Worm (Caenorhabditis elegans): ENCODE data around the gene F53B7.7.

DNA sequence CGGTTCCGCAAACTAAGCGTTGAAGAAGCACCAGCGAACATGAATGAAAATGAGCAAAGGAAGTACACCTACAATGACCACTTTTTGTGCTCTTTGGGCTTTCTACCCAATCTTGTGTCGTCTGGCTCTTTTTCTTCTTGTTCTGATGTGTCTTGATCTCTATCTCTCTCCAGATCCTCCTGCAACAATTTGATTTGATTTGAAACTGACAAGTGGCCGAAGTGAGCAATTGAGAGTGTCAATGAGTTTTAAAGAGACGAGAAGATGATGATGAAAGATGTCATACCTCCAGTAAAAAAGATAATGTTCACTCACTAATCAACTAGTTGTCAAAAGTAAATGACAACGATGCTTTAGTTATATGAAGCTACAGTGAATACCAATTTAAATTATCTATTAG, 35.9 kb downstream of the F53B7.7 start, which contains the start of gene pptr-2:
- no peak for TF ChIP-seq tra-4 (tag; optimal IDR thresholded peaks at IDR 0.05)
- no peak for TF ChIP-seq ceh-13 (GFP tag; optimal IDR thresholded peaks at IDR 0.05)
- TF ChIP-seq ama-1 (optimal IDR thresholded peaks at IDR 0.05), result no peak
- no peak for TF ChIP-seq ceh-36 (tag; optimal IDR thresholded peaks at IDR 0.05)
- TF ChIP-seq aly-1 (tag; optimal IDR thresholded peaks at IDR 0.05), result no peak
- TF ChIP-seq B0310.2 (tag; optimal IDR thresholded peaks at IDR 0.05), result no peak
